Fruit fly (Drosophila melanogaster): Measurements from ENCODE around the gene CG1113.

CG1113 gene

DNA sequence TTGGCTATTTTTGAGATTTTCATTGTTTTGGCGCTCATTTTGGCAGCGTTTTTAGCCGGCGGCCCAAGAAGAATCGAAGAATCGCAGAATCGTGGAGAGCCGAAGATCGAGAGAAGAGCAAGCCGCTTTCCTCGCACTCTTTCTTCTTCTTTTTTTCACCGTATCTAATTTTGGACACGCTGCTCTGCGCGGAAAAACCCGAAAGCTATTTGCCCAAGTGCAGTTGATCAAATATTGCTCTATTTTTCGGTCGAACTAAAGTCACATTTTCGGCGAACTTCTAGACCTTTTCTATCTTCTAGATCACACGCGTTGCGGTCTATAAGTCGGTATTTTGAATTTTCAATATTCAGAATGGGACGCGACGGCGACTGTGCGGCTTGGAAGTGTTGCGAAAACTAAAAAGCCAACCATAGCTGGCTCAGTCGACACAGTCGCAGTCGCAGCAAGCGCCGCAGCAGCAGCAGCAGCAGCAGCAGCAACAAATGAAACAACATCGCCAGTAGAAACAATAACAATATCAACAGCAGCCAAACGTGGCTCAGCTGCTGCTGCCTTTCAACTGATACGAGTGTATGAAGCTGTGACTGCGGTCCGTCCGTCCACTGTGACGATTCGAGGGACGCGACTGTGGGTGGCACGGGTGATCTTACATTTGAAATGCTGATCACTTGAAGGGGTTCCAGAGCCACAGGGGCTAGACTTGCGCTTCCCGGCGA, 34.1 kb downstream of the CG1113 start:
- TF ChIP-seq pan (optimal IDR thresholded peaks at IDR 0.05) (no peak), usp (GFP tag; optimal IDR thresholded peaks at IDR 0.05) (no peak), EcR (GFP tag; optimal IDR thresholded peaks at IDR 0.05) (no peak), Dll (optimal IDR thresholded peaks at IDR 0.05) (no peak), psq (optimal IDR thresholded peaks at IDR 0.05) (no peak), CG8478 (optimal IDR thresholded peaks at IDR 0.05) (no peak)

DNA sequence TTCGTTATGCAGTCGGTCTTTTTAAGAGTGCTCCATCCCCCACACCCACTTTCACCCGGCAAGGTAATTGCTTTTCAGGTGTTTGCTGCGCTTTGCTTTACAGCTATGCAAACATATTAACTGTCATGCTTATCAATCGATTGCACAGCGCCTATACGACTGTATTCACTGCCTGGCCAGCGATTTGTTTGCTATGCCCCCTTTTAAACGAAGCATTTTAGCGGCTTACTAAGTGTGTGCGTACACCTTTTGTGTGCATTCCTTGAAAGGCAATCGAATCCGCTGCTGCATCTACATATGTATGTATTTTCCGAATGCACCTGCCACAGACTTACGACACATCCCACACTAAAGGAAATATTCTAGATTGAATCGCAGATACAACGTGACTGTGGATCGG, 35.0 kb downstream of the CG1113 start:
- no peak for TF ChIP-seq pan (optimal IDR thresholded peaks at IDR 0.05)
- no peak for TF ChIP-seq CG8478 (optimal IDR thresholded peaks at IDR 0.05)
- no peak for TF ChIP-seq EcR (GFP tag; optimal IDR thresholded peaks at IDR 0.05)
- no peak for TF ChIP-seq usp (GFP tag; optimal IDR thresholded peaks at IDR 0.05)
- TF ChIP-seq Dll (optimal IDR thresholded peaks at IDR 0.05): no peak
- TF ChIP-seq psq (optimal IDR thresholded peaks at IDR 0.05): no peak

DNA sequence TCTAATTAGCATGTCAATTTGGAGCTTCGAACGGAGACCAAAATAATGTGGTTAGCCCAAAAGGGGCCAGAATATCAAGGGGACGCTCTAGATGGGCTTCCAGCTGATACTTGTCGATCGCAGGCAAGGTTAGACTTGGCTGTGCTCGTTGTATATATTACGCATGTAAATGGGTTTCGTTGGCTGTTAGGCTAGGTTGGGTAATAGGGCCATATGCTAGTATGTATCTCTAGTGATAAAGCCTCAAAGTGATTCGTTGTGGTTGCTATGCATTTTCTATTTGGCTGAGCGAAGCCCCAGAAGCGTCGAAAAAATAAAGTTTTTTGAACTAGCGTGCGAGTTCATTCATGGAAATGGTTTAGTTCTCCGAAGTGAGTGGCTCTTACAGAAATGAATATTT, 37.8 kb downstream of the CG1113 start:
- TF ChIP-seq CG8478 (optimal IDR thresholded peaks at IDR 0.05) (no peak), usp (GFP tag; optimal IDR thresholded peaks at IDR 0.05) (no peak), pan (optimal IDR thresholded peaks at IDR 0.05) (no peak), EcR (GFP tag; optimal IDR thresholded peaks at IDR 0.05) (no peak), Dll (optimal IDR thresholded peaks at IDR 0.05) (no peak), psq (optimal IDR thresholded peaks at IDR 0.05) (no peak)

- TF ChIP-seq CG8478 (optimal IDR thresholded peaks at IDR 0.05): no peak
- no peak for TF ChIP-seq pan (optimal IDR thresholded peaks at IDR 0.05)
- TF ChIP-seq usp (GFP tag; optimal IDR thresholded peaks at IDR 0.05): no peak
- no peak for TF ChIP-seq psq (optimal IDR thresholded peaks at IDR 0.05)
- TF ChIP-seq Dll (optimal IDR thresholded peaks at IDR 0.05): no peak
- no peak for TF ChIP-seq EcR (GFP tag; optimal IDR thresholded peaks at IDR 0.05)
Measured at dm6 chr3R:5295090-5295489, 42.1 kb downstream of the CG1113 start.

- TF ChIP-seq Dll (optimal IDR thresholded peaks at IDR 0.05) (no peak), pan (optimal IDR thresholded peaks at IDR 0.05) (no peak), EcR (GFP tag; optimal IDR thresholded peaks at IDR 0.05) (no peak), psq (optimal IDR thresholded peaks at IDR 0.05) (no peak), usp (GFP tag; optimal IDR thresholded peaks at IDR 0.05) (no peak), CG8478 (optimal IDR thresholded peaks at IDR 0.05) (no peak)
Measured at dm6 chr3R:5297315-5297714, 44.4 kb downstream of the CG1113 start.

dm6 chr3R:5298599-5299307, 45.8 kb downstream of the CG1113 start:
- TF ChIP-seq psq (optimal IDR thresholded peaks at IDR 0.05): no peak
- no peak for TF ChIP-seq usp (GFP tag; optimal IDR thresholded peaks at IDR 0.05)
- no peak for TF ChIP-seq CG8478 (optimal IDR thresholded peaks at IDR 0.05)
- TF ChIP-seq EcR (GFP tag; optimal IDR thresholded peaks at IDR 0.05): no peak
- TF ChIP-seq Dll (optimal IDR thresholded peaks at IDR 0.05): no peak
- TF ChIP-seq pan (optimal IDR thresholded peaks at IDR 0.05): no peak

DNA sequence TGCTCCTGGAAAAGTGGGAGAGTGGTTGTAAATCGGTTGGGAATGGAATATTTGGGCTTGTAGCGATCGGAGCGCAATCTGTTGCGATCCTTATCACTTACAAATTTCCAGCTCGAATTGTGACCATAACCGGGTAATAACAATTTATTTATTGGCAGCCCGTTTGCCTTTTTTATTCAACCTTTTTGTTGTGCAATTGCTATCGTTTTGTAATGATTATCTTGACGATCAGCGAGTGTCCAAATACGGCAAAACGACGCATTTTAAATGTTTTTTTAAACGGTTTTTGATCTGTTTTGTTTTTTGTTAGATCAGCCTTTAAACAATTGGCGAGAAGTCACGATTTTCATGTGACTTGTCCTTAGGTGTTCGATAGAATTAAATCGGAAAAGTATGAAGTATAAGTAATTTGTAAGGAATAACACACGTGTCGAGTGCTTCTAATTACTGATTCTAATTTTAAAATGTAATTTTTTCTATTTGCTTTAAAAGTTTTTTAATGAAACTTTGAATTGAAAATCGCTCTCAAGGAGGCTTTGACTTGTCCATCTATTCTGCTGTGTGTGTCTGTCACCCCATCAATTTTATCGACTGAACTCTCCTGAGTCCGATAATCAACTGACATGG, 46.7 kb downstream of the CG1113 start, which contains the start of gene Tim17b1:
Tim17b1 (plus strand) TSS at position 577 of the 627 bp plus-strand sequence.
- TF ChIP-seq usp (GFP tag; optimal IDR thresholded peaks at IDR 0.05) (no peak), pan (optimal IDR thresholded peaks at IDR 0.05) (no peak), CG8478 (optimal IDR thresholded peaks at IDR 0.05) (no peak), Dll (optimal IDR thresholded peaks at IDR 0.05) (no peak), psq (optimal IDR thresholded peaks at IDR 0.05) (no peak), EcR (GFP tag; optimal IDR thresholded peaks at IDR 0.05) (no peak)

dm6 chr3R:5300620-5301019, 47.7 kb downstream of the CG1113 start:
- TF ChIP-seq pan (optimal IDR thresholded peaks at IDR 0.05) (no peak), psq (optimal IDR thresholded peaks at IDR 0.05) (no peak), Dll (optimal IDR thresholded peaks at IDR 0.05) (no peak), CG8478 (optimal IDR thresholded peaks at IDR 0.05) (no peak), usp (GFP tag; optimal IDR thresholded peaks at IDR 0.05) (no peak), EcR (GFP tag; optimal IDR thresholded peaks at IDR 0.05) (no peak)

- TF ChIP-seq Dll (optimal IDR thresholded peaks at IDR 0.05): no peak
- TF ChIP-seq pan (optimal IDR thresholded peaks at IDR 0.05): no peak
- no peak for TF ChIP-seq CG8478 (optimal IDR thresholded peaks at IDR 0.05)
- no peak for TF ChIP-seq usp (GFP tag; optimal IDR thresholded peaks at IDR 0.05)
- TF ChIP-seq psq (optimal IDR thresholded peaks at IDR 0.05): no peak
Measured at dm6 chr3R:5301905-5302304, 49.0 kb downstream of the CG1113 start.

dm6 chr3R:5302939-5303777, 50.2 kb downstream of the CG1113 start:
- TF ChIP-seq psq (optimal IDR thresholded peaks at IDR 0.05) (no peak), usp (GFP tag; optimal IDR thresholded peaks at IDR 0.05) (no peak), pan (optimal IDR thresholded peaks at IDR 0.05) (no peak), EcR (GFP tag; optimal IDR thresholded peaks at IDR 0.05) (no peak), CG8478 (optimal IDR thresholded peaks at IDR 0.05) (no peak), Dll (optimal IDR thresholded peaks at IDR 0.05) (no peak)

Measured in whole organism.